Worm (Caenorhabditis elegans): Measurements from ENCODE around the gene W07B8.4.

Gene W07B8.4

DNA sequence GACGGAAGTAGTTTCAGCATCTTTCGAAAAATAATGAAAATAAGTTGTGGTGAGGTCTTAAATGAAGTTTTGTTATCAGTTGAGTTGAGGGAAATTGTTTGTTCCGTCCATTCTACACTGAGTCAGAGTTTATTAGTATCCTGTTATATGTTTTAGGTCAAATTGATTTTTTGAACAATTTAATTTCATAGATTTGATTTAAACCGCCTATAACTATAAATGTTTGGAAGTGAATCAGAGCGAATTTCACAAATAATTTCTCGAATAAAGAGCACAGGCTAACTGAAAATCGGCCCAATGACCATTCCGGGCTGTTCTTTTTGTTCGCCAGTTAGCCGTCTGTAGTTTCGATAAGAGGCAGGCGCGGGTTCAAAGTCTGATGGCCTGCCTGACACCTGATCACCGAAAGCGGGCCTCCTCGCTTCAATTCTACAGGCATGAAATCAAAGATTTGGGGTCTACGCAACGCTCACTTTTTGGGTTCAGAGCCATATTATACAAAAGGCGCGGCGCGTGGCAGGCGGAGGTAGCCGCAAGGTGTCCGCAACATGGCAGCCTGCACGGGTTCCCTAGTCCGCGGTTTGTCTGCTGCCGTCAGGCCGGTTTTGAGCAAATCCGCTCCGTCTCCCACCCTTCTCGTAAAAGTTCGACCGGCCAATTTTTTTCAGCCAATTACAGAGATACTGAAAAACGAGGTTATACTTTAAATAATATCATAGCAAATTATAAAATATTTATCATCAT, at the start of gene W07B8.4:
Gene W07B8.4, minus strand, starts transcription at position 51 of the 744 bp plus-strand sequence.
- TF ChIP-seq egl-27 (tag; optimal IDR thresholded peaks at IDR 0.05) (no peak), lin-13 (GFP tag; optimal IDR thresholded peaks at IDR 0.05) (no peak)

DNA sequence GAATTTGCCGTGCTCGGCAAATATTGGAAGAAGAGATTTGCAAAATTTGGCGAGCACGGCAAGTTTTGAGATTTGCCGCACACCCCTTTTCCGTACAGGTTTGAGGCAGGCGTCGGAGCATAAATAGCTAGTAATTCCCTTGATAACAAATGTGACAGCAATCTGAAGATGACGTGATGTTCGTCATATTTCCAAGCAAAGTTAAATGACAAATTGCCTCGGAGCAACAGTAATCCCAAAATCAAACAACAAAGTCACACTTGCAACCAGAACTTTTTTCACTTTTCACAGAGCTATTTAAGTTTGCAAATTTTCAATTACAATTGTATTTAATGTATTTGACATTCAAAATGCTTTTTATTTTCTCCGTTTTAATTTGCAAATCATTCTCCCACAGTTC, 47.5 kb upstream of the W07B8.4 start, which contains the start of gene F25A2.1:
Gene F25A2.1, plus strand, starts transcription at position 301 of the 400 bp plus-strand sequence.
- no peak for TF ChIP-seq efl-1 (optimal IDR thresholded peaks at IDR 0.05)
- TF ChIP-seq efl-1 (GFP tag; optimal IDR thresholded peaks at IDR 0.05 in 1 of 2) = peak in 1 of 2 experiments; percentile 46
- TF ChIP-seq fkh-4 (tag; optimal IDR thresholded peaks at IDR 0.05; ENCODE audit: borderline replicate concordance) = no peak

DNA sequence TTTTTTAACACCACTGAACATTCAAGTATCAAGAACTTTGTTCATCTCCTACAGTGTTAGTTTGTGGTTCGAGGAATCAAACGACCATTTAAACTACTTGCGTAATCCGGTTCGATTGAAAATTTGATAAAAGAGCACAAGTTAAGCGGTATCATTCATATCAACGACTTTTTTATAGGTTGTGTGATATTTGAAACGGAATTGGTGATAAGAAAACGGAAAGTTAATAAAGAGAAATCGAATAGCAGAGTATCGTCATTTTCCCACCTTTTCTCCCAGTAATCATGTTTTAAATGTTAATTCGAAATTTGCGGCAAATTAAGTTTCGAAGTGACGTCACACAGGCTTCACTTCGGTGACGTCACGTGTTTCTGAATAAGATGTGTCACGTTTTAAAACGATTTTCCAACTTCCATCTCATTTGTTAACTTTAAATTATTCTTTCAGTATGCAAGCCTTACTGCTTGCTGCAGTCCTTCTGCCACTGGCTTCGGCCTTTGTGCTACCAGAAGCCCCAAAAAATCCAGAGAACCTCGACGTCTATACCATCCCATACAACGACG, 44.6 kb upstream of the W07B8.4 start, which contains the start of gene T21H3.1:
Gene T21H3.1, plus strand, starts transcription at position 448 of the 563 bp plus-strand sequence.
- peak; percentile 31 for TF ChIP-seq pqm-1 (tag; optimal IDR thresholded peaks at IDR 0.05)
- no peak for TF ChIP-seq efl-1 (optimal IDR thresholded peaks at IDR 0.05)
- peak in 1 of 2 experiments; percentile 26 for TF ChIP-seq efl-1 (GFP tag; optimal IDR thresholded peaks at IDR 0.05 in 1 of 2)
- TF ChIP-seq tlp-1 (tag; optimal IDR thresholded peaks at IDR 0.05) = peak; percentile 31
- TF ChIP-seq lin-35 (GFP tag; optimal IDR thresholded peaks at IDR 0.05) = peak in 1 of 2 experiments; percentile 17
- no peak for TF ChIP-seq elt-3 (tag; optimal IDR thresholded peaks at IDR 0.05)
- peak; percentile 74 for TF ChIP-seq elt-2 (tag; optimal IDR thresholded peaks at IDR 0.05)
- TF ChIP-seq mef-2 (tag; optimal IDR thresholded peaks at IDR 0.05) = no peak
- TF ChIP-seq zip-4 (GFP tag; optimal IDR thresholded peaks at IDR 0.05) = no peak

DNA sequence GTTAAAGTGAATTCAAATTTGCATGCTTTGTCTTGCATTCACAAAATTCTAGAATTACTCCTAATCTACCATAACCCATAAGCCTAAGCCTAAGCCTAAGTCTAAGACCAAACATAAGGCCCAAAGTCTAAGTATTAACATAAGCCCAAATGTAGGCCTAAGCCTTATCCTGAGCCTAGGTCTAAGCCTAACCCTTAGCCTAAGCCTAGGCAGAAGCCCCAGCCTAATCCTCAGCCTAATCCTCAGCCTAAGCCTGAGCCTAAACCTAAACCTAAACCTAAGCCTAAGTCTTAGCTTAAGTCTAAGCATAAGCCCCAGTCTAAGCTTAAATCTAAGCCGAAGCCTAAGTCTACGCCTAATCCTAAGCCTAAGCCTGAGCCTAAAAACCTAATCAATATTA, 38.9 kb upstream of the W07B8.4 start:
- TF ChIP-seq pqm-1 (tag; optimal IDR thresholded peaks at IDR 0.05) = no peak
- no peak for TF ChIP-seq alr-1 (tag; optimal IDR thresholded peaks at IDR 0.05; ENCODE audit: borderline replicate concordance)
- no peak for TF ChIP-seq egl-13 (tag; optimal IDR thresholded peaks at IDR 0.05)
- TF ChIP-seq pax-3 (tag; optimal IDR thresholded peaks at IDR 0.05) = no peak
- no peak for TF ChIP-seq unc-62 (GFP tag; optimal IDR thresholded peaks at IDR 0.05)
- no peak for TF ChIP-seq dsc-1 (tag; optimal IDR thresholded peaks at IDR 0.05)

DNA sequence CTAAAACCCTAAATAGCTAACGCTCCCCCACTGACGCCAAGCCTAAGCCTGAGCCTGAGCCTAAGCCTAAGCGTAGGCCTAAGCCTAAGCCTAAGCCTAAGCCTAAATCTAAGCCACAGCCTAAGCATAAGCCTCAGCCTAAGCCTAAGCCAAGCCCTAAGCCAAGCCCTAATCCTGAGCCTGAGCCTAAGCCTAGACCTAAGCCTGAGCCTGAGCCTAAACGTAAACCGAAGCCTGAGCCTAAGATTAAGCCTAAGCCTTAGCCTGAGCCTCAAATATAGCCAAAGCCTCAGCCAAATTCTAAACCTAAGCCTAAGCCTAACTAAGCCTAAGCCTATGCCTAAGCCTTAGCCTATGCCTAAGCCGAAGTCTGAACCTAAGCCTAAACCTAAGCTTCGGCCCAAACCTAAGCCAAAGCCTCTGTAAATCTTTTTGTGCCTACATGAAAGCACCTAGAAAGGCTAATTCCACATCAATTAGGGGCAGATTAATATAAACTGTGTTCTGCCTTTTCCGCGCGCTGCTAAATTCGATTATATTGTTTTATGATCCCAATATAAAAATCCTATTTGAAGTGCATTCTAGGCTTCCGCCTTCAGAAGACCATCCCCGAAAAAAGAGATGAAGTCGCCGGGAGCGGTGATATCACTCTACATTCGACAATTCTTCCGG, 33.5 kb upstream of the W07B8.4 start, which contains the start of gene ptr-16:
Gene ptr-16, plus strand, starts transcription at position 622 of the 672 bp plus-strand sequence.
- TF ChIP-seq tlp-1 (tag; optimal IDR thresholded peaks at IDR 0.05) (no peak), snpc-4 (tag; optimal IDR thresholded peaks at IDR 0.05) (no peak)

DNA sequence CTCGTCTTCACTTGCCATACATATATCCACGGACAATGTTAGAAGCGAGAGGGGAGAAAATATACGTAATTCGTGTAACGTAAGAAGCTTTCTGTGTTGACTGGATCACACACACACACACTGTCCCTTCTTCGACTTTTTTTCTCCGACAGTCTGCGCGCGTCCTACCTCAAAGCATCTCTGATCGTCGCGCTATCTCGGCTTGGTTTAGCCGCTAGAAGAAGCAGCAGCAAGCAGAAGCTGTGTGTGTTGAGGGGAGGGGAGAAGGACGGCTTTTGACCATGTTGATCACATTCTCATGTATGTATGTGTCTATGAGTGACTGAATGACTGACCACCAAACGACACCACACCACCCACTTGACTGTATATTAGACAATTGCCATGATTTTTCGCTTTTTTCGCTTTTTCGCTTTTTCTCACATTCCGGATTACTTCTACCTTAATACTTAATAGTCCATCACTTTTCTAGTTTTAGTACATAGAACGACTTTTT, 32.5 kb upstream of the W07B8.4 start, which contains the start of gene T21H3.5:
Gene T21H3.5, minus strand, starts transcription at position 98 of the 496 bp plus-strand sequence.
- TF ChIP-seq zip-4 (GFP tag; optimal IDR thresholded peaks at IDR 0.05) (no peak), blmp-1 (tag; optimal IDR thresholded peaks at IDR 0.05) (peak; percentile 33)

DNA sequence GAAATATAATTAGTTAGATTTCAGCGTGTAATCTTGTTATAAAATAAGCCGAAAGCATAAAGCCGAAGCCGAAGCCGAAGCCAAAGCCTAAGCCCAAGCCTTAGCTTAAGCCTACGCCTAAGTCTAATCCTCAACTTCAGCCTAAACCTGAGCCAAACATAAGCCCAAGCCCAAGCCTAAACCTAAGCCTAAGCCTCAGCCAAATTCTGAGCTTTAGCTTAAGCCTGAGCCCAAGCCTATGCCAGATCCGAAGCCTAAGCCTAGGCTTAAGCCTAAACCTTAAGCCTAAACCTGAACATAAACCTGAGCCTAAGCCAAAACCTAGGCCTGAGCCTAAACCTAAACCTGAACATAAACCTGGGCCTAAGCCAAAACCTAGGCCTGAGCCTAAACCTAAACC, 29.0 kb upstream of the W07B8.4 start:
- TF ChIP-seq fkh-10 (GFP tag; optimal IDR thresholded peaks at IDR 0.05) (no peak), egl-13 (tag; optimal IDR thresholded peaks at IDR 0.05) (no peak), C34B4.2 (tag; optimal IDR thresholded peaks at IDR 0.05) (no peak), unc-130 (tag; optimal IDR thresholded peaks at IDR 0.05) (no peak), hlh-4 (tag; optimal IDR thresholded peaks at IDR 0.05) (no peak), sptf-1 (tag; optimal IDR thresholded peaks at IDR 0.05) (no peak), fkh-8 (tag; optimal IDR thresholded peaks at IDR 0.05) (no peak), unc-30 (tag; optimal IDR thresholded peaks at IDR 0.05) (no peak), lsy-2 (tag; optimal IDR thresholded peaks at IDR 0.05) (no peak), zip-4 (GFP tag; optimal IDR thresholded peaks at IDR 0.05) (no peak), ceh-8 (GFP tag; optimal IDR thresholded peaks at IDR 0.05) (no peak), ceh-82 (tag; optimal IDR thresholded peaks at IDR 0.05) (no peak), elt-3 (tag; optimal IDR thresholded peaks at IDR 0.05) (no peak), isw-1 (GFP tag; IDR thresholded peaks at IDR 0.05) (no peak), xbp-1 (tag; optimal IDR thresholded peaks at IDR 0.05) (no peak), nhr-90 (tag; optimal IDR thresholded peaks at IDR 0.05; ENCODE audit: poor library complexity) (no peak), pag-3 (tag; optimal IDR thresholded peaks at IDR 0.05; ENCODE audit: borderline replicate concordance, insufficient read depth) (no peak), lin-35 (GFP tag; optimal IDR thresholded peaks at IDR 0.05) (no peak), nhr-11 (tag; optimal IDR thresholded peaks at IDR 0.05) (no peak)
